Fruit fly (Drosophila melanogaster) whole organism, pupa: Measurements from ENCODE around the gene LManV.

ENCODE experiments used
- CG13204 ChIP-seq: fragments of 200-800 bp; sonication (Bioruptor generic); optimal IDR thresholded peaks from 2 replicates; lab custom pipeline; 2018; ENCODE audit warnings: missing biosample characterization, mild to moderate bottlenecking, missing genetic modification characterization, moderate library complexity
- CG14655 ChIP-seq: fragments of 200-800 bp; sonication (Bioruptor generic); optimal IDR thresholded peaks from 3 replicates; lab custom pipeline; 2017; ENCODE audit warnings: mild to moderate bottlenecking, missing biosample characterization, missing genetic modification reagents, missing genetic modification characterization
- CG17806 ChIP-seq: fragments of 200-800 bp; sonication (Bioruptor generic); optimal IDR thresholded peaks from 2 replicates; lab custom pipeline; 2018; ENCODE audit warnings: missing biosample characterization, mild to moderate bottlenecking, missing genetic modification characterization, moderate library complexity
- CG32121 ChIP-seq: fragments of 200-800 bp; sonication (Bioruptor generic); IDR thresholded peaks from 2 replicates; pipeline ENCODE4 v1.3.6; 2022; ENCODE audit warnings: missing biosample characterization, missing genetic modification characterization
- EcR ChIP-seq: fragments of 200-800 bp; sonication (Bioruptor generic); optimal IDR thresholded peaks from 3 replicates; lab custom pipeline; 2019; ENCODE audit warnings: missing biosample characterization, missing genetic modification characterization, mild to moderate bottlenecking, moderate library complexity, missing genetic modification reagents

DNA sequence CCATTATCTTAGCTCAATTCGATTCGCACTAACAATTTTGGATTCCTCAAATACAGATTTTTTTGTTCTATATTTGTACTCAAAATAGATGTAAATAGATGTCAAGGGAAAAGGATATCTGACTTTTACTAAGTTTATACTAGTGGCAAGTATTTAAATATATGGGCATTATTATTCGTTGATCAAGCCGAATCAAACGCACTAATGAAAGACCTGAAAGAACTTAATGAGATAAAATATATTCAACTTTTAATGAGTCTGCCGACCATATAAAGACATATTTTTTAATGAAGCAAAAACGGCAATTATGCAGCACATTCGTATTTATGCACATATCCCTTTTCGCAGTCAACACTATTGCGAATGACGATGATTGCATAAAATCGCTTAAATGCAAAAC is 6.3 kb upstream of the LManV start, which contains the start of gene CG42710:
- no peak for TF ChIP-seq EcR (GFP tag; lab: Kevin White, UChicago)
- no peak for TF ChIP-seq CG17806 (tag; lab: Kevin White, UChicago)
- no peak for TF ChIP-seq CG32121 (GFP tag; lab: Robert Waterston, UW)
- no peak for TF ChIP-seq CG14655
- TF ChIP-seq CG13204 (GFP tag; lab: Kevin White, UChicago) = no peak
